Fruit fly (Drosophila melanogaster) whole organism, embryonic: ENCODE results near the gene Dcps.

Source experiments
- C15 ChIP-seq: fragments of 200-800 bp; sonication (Bioruptor generic); IDR thresholded peaks from 3 replicates; pipeline ENCODE4 v1.3.6; 2022; ENCODE audit warnings: missing biosample characterization, missing genetic modification characterization
- CG10209 ChIP-seq: fragments of 200-800 bp; sonication (Bioruptor generic); optimal IDR thresholded peaks from 3 replicates; lab custom pipeline; 2017; ENCODE audit warnings: missing biosample characterization, mild to moderate bottlenecking, missing genetic modification characterization, missing genetic modification reagents
- CG10543 ChIP-seq: fragments of 200-800 bp; sonication (Bioruptor generic); optimal IDR thresholded peaks from 3 replicates; lab custom pipeline; 2017; ENCODE audit warnings: missing biosample characterization, mild to moderate bottlenecking, missing genetic modification characterization, moderate library complexity
- CG12659 ChIP-seq: fragments of 200-800 bp; sonication (Bioruptor generic); optimal IDR thresholded peaks from 3 replicates; lab custom pipeline; 2017; ENCODE audit warnings: mild to moderate bottlenecking, missing biosample characterization, missing genetic modification reagents, missing genetic modification characterization
- CG12744 ChIP-seq: fragments of 200-800 bp; sonication (Bioruptor generic); optimal IDR thresholded peaks from 2 replicates; lab custom pipeline; 2016; ENCODE audit warnings: missing biosample characterization, missing genetic modification characterization
- CG13296 ChIP-seq: fragments of 200-800 bp; sonication (Bioruptor generic); optimal IDR thresholded peaks from 3 replicates; lab custom pipeline; 2018; ENCODE audit warnings: missing biosample characterization, mild to moderate bottlenecking, missing genetic modification characterization
- CG14014 ChIP-seq: fragments of 200-800 bp; sonication (Bioruptor generic); IDR thresholded peaks from 2 replicates; pipeline ENCODE4 v1.3.6; 2022; ENCODE audit warnings: missing biosample characterization, missing genetic modification characterization
- CG15269 ChIP-seq: fragments of 200-800 bp; sonication (Bioruptor generic); optimal IDR thresholded peaks from 2 replicates; lab custom pipeline; 2018; ENCODE audit warnings: missing biosample characterization, mild to moderate bottlenecking, missing genetic modification characterization, moderate library complexity
- CG1529 ChIP-seq: fragments of 200-800 bp; sonication (Bioruptor generic); optimal IDR thresholded peaks from 3 replicates; lab custom pipeline; 2018; ENCODE audit warnings: missing biosample characterization, missing genetic modification characterization
- CG15601 ChIP-seq: fragments of 200-800 bp; sonication (Bioruptor generic); optimal IDR thresholded peaks from 3 replicates; lab custom pipeline; 2019; ENCODE audit warnings: missing biosample characterization, mild to moderate bottlenecking, missing genetic modification characterization, moderate library complexity
- CG17359 ChIP-seq: fragments of 200-800 bp; sonication (Bioruptor generic); optimal IDR thresholded peaks from 3 replicates; lab custom pipeline; 2018; ENCODE audit warnings: missing biosample characterization, mild to moderate bottlenecking, missing genetic modification characterization, moderate library complexity
- CG17385 ChIP-seq: fragments of 200-800 bp; sonication (Bioruptor generic); optimal IDR thresholded peaks from 3 replicates; lab custom pipeline; 2018; ENCODE audit warnings: missing biosample characterization, mild to moderate bottlenecking, missing genetic modification characterization
- CG1832 ChIP-seq: fragments of 200-800 bp; sonication (Bioruptor generic); optimal IDR thresholded peaks from 2 replicates; lab custom pipeline; 2017; ENCODE audit warnings: missing biosample characterization, mild to moderate bottlenecking, missing genetic modification characterization, inconsistent platforms
- CG2120 ChIP-seq: fragments of 200-800 bp; sonication (Bioruptor generic); optimal IDR thresholded peaks from 3 replicates; lab custom pipeline; 2016; ENCODE audit warnings: missing biosample characterization, missing genetic modification characterization
- CG2875 ChIP-seq: fragments of 200-800 bp; sonication (Bioruptor generic); optimal IDR thresholded peaks from 2 replicates; lab custom pipeline; 2017; ENCODE audit warnings: missing biosample characterization, mild to moderate bottlenecking, missing genetic modification characterization, missing genetic modification reagents
- CG3407 ChIP-seq: fragments of 200-800 bp; sonication (Bioruptor generic); optimal IDR thresholded peaks from 2 replicates; lab custom pipeline; 2018; ENCODE audit warnings: missing biosample characterization, mild to moderate bottlenecking, missing genetic modification characterization
- CG4328 ChIP-seq: fragments of 200-800 bp; sonication (Bioruptor generic); optimal IDR thresholded peaks from 3 replicates; lab custom pipeline; 2017; ENCODE audit warnings: missing biosample characterization, missing genetic modification reagents, missing genetic modification characterization
- CG43689 ChIP-seq: fragments of 200-800 bp; sonication (Bioruptor generic); IDR thresholded peaks from 2 replicates; pipeline ENCODE4 v1.3.6; 2022; ENCODE audit warnings: missing biosample characterization, missing genetic modification characterization
- CG6175 ChIP-seq: fragments of 200-800 bp; sonication (Bioruptor generic); IDR thresholded peaks from 3 replicates; pipeline ENCODE4 v1.3.6; 2022; ENCODE audit warnings: missing biosample characterization, missing genetic modification characterization
- CG6254 ChIP-seq: fragments of 200-800 bp; sonication (Bioruptor generic); optimal IDR thresholded peaks from 3 replicates; lab custom pipeline; 2017; ENCODE audit warnings: mild to moderate bottlenecking, missing biosample characterization, missing genetic modification reagents, missing genetic modification characterization
- CG6765 ChIP-seq: fragments of 200-800 bp; sonication (Bioruptor generic); optimal IDR thresholded peaks from 3 replicates; lab custom pipeline; 2017; ENCODE audit warnings: missing biosample characterization, mild to moderate bottlenecking, missing genetic modification characterization
- CG6813 ChIP-seq: fragments of 200-800 bp; sonication (Bioruptor generic); optimal IDR thresholded peaks from 2 replicates; lab custom pipeline; 2017; ENCODE audit warnings: missing biosample characterization, missing genetic modification characterization, mild to moderate bottlenecking, moderate library complexity, missing genetic modification reagents
- CG7839 ChIP-seq: fragments of 200-800 bp; sonication (Bioruptor generic); optimal IDR thresholded peaks from 3 replicates; lab custom pipeline; 2018; ENCODE audit warnings: missing biosample characterization, mild to moderate bottlenecking, missing genetic modification characterization, moderate library complexity
- D ChIP-seq, 2 experiments: fragments of 200-800 bp in 1 of 2; fragments of >200 bp in 1 of 2; sonication (Bioruptor generic) in 1 of 2; optimal IDR thresholded peaks; 2 replicates in 1 of 2; 3 replicates in 1 of 2; lab custom pipeline; 2017; ENCODE audit warnings: mild to moderate bottlenecking in 1 of 2, missing biosample characterization in 1 of 2, missing genetic modification characterization in 1 of 2, missing genetic modification reagents in 1 of 2
- Deaf1 ChIP-seq: fragments of 200-800 bp; optimal IDR thresholded peaks from 3 replicates; lab custom pipeline; 2019; ENCODE audit warnings: missing biosample characterization, mild to moderate bottlenecking, missing genetic modification characterization, moderate library complexity
- Dek ChIP-seq: fragments of 200-800 bp; sonication (Bioruptor generic); optimal IDR thresholded peaks from 3 replicates; lab custom pipeline; 2019; ENCODE audit warnings: missing biosample characterization, mild to moderate bottlenecking, missing genetic modification characterization, moderate library complexity
- Fer3 ChIP-seq: fragments of 200-800 bp; sonication (Bioruptor generic); optimal IDR thresholded peaks from 2 replicates; lab custom pipeline; 2018; ENCODE audit warnings: missing biosample characterization, mild to moderate bottlenecking, missing genetic modification characterization, moderate library complexity
- HLH4C ChIP-seq: fragments of 200-800 bp; sonication (Bioruptor generic); IDR thresholded peaks from 3 replicates; pipeline ENCODE4 v1.3.6; 2022; ENCODE audit warnings: missing biosample characterization, missing genetic modification characterization; ENCODE audit not compliant: partially characterized antibody
- Kr ChIP-seq: fragments of 200-800 bp; sonication (Bioruptor generic); optimal IDR thresholded peaks from 2 replicates; lab custom pipeline; 2017; ENCODE audit warnings: missing biosample characterization, mild to moderate bottlenecking, missing genetic modification characterization
- Meics ChIP-seq: fragments of 200-800 bp; sonication (Bioruptor generic); optimal IDR thresholded peaks from 2 replicates; lab custom pipeline; 2017; ENCODE audit warnings: missing biosample characterization, mild to moderate bottlenecking, missing genetic modification characterization
- Rfx ChIP-seq: fragments of 200-800 bp; sonication (Bioruptor generic); IDR thresholded peaks from 2 replicates; pipeline ENCODE4 v1.3.6; 2022; ENCODE audit warnings: missing biosample characterization, missing genetic modification characterization
- Sox102F ChIP-seq: fragments of 200-800 bp; sonication (Bioruptor generic); optimal IDR thresholded peaks from 2 replicates; lab custom pipeline; 2018; ENCODE audit warnings: missing biosample characterization, mild to moderate bottlenecking, missing genetic modification characterization, moderate library complexity
- Trl ChIP-seq, 3 experiments: fragments of >200 bp in 2 of 3; fragments of 200-800 bp in 1 of 3; sonication (Bioruptor generic) in 1 of 3; optimal IDR thresholded peaks; 2 replicates in 1 of 3; 3 replicates in 2 of 3; lab custom pipeline; 2016 to 2017; ENCODE audit warnings: missing biosample characterization in 1 of 3, missing genetic modification characterization in 1 of 3
- YL-1 ChIP-seq: fragments of 200-800 bp; sonication (Bioruptor generic); optimal IDR thresholded peaks from 3 replicates; lab custom pipeline; 2017; ENCODE audit warnings: missing biosample characterization, mild to moderate bottlenecking, missing genetic modification characterization
- bbx ChIP-seq: fragments of 200-800 bp; sonication (Bioruptor generic); IDR thresholded peaks from 2 replicates; pipeline ENCODE4 v1.3.6; 2022; ENCODE audit warnings: missing biosample characterization, missing genetic modification characterization; ENCODE audit not compliant: partially characterized antibody
- bigmax ChIP-seq: fragments of 200-800 bp; sonication (Bioruptor generic); optimal IDR thresholded peaks from 2 replicates; lab custom pipeline; 2018; ENCODE audit warnings: missing biosample characterization, mild to moderate bottlenecking, missing genetic modification characterization
- cas ChIP-seq: fragments of 200-800 bp; sonication (Bioruptor generic); IDR thresholded peaks from 2 replicates; pipeline ENCODE4 v1.3.6; 2022; ENCODE audit warnings: missing biosample characterization, missing genetic modification characterization
- croc ChIP-seq: fragments of 200-800 bp; sonication (Bioruptor generic); conservative IDR thresholded peaks from 3 replicates; pipeline ENCODE4 v1.3.6; 2022; ENCODE audit warnings: missing biosample characterization, missing genetic modification characterization
- esg ChIP-seq: fragments of 200-800 bp; sonication (Bioruptor generic); conservative IDR thresholded peaks from 2 replicates; pipeline ENCODE4 v1.3.6; 2022; ENCODE audit warnings: missing biosample characterization, missing genetic modification characterization
- fru ChIP-seq: fragments of >200 bp; optimal IDR thresholded peaks from 2 replicates; lab custom pipeline; 2017
- gsb-n ChIP-seq: fragments of 200-800 bp; sonication (Bioruptor generic); optimal IDR thresholded peaks from 3 replicates; lab custom pipeline; 2018; ENCODE audit warnings: missing biosample characterization, mild to moderate bottlenecking, missing genetic modification characterization
- inv ChIP-seq: fragments of 200-800 bp; sonication (Bioruptor generic); IDR thresholded peaks from 2 replicates; pipeline ENCODE4 v1.3.6; 2022; ENCODE audit warnings: missing biosample characterization, missing genetic modification characterization; ENCODE audit not compliant: partially characterized antibody
- lab ChIP-seq: fragments of 200-800 bp; sonication (Bioruptor generic); optimal IDR thresholded peaks from 3 replicates; lab custom pipeline; 2017; ENCODE audit warnings: missing biosample characterization, missing genetic modification characterization, mild to moderate bottlenecking, moderate library complexity, missing genetic modification reagents
- lmd ChIP-seq: fragments of 200-800 bp; sonication (Bioruptor generic); IDR thresholded peaks from 2 replicates; pipeline ENCODE4 v1.3.6; 2022; ENCODE audit warnings: missing biosample characterization, missing genetic modification characterization
- pzg ChIP-seq: fragments of 200-800 bp; sonication (Bioruptor generic); optimal IDR thresholded peaks from 3 replicates; lab custom pipeline; 2018; ENCODE audit warnings: missing biosample characterization, mild to moderate bottlenecking, missing genetic modification characterization, moderate library complexity
- scrt ChIP-seq: fragments of 200-800 bp; sonication (Bioruptor generic); optimal IDR thresholded peaks from 2 replicates; lab custom pipeline; 2018; ENCODE audit warnings: missing biosample characterization, mild to moderate bottlenecking, missing genetic modification characterization, moderate library complexity
- tap ChIP-seq: fragments of 200-800 bp; optimal IDR thresholded peaks from 3 replicates; lab custom pipeline; 2019; ENCODE audit warnings: missing biosample characterization, mild to moderate bottlenecking, missing genetic modification characterization, moderate library complexity
- tgo ChIP-seq: fragments of 200-800 bp; sonication (Bioruptor generic); IDR thresholded peaks from 3 replicates; pipeline ENCODE4 v1.3.6; 2022; ENCODE audit warnings: missing biosample characterization, missing genetic modification characterization
- vvl ChIP-seq: fragments of 200-800 bp; sonication (Bioruptor generic); IDR thresholded peaks from 2 replicates; pipeline ENCODE4 v1.3.6; 2022; ENCODE audit warnings: missing biosample characterization, missing genetic modification characterization

Dcps gene

dm6 chr3R:5746646-5747045 lies 7.9 kb downstream of the Dcps start:
- TF ChIP-seq CG7839 (tag; lab: Kevin White, UChicago) (no peak), inv (GFP tag; lab: Robert Waterston, UW) (no peak), Dek (tag; lab: Kevin White, UChicago) (peak; percentile 42), CG12744 (GFP tag; lab: Kevin White, UChicago) (peak; percentile 7), lab (GFP tag; lab: Kevin White, UChicago) (peak; percentile 84), lmd (GFP tag; lab: Robert Waterston, UW) (no peak), tap (no peak), CG3407 (GFP tag; lab: Kevin White, UChicago) (peak; percentile 21), CG6813 (GFP tag; lab: Kevin White, UChicago) (peak; percentile 81), CG2875 (GFP tag; lab: Kevin White, UChicago) (peak; percentile 36), Rfx (GFP tag; lab: Robert Waterston, UW) (peak; percentile 20; the same call in 1 of the 2 replicates), CG2120 (GFP tag; lab: Kevin White, UChicago) (peak; percentile 37), bigmax (GFP tag; lab: Kevin White, UChicago) (no peak), vvl (GFP tag; lab: Robert Waterston, UW) (no peak), Deaf1 (tag; lab: Kevin White, UChicago) (no peak), C15 (no peak), CG6765 (GFP tag; lab: Kevin White, UChicago) (peak; percentile 64), HLH4C (GFP tag; lab: Robert Waterston, UW) (no peak), CG17385 (GFP tag; lab: Kevin White, UChicago) (peak; percentile 10), CG15269 (tag; lab: Kevin White, UChicago) (no peak), CG43689 (GFP tag; lab: Robert Waterston, UW) (no peak), CG6175 (GFP tag; lab: Robert Waterston, UW) (no peak), Fer3 (tag; lab: Kevin White, UChicago) (peak; percentile 42), Trl (optimal IDR thresholded peaks at IDR 0.05; lab: Kevin White, UChicago) (no peak), Trl (GFP tag; optimal IDR thresholded peaks at IDR 0.05; lab: Kevin White, UChicago) (no peak), CG4328 (peak; percentile 44), gsb-n (tag; lab: Kevin White, UChicago) (no peak), CG15601 (tag; lab: Kevin White, UChicago) (peak; percentile 53), tgo (GFP tag; lab: Robert Waterston, UW) (no peak), fru (no peak), CG14014 (GFP tag; lab: Robert Waterston, UW) (no peak; the same call in 1 of the 2 replicates), CG17359 (peak; percentile 36), esg (no peak), CG10543 (GFP tag; lab: Kevin White, UChicago) (peak; percentile 71), Kr (GFP tag; lab: Kevin White, UChicago) (no peak), cas (GFP tag; lab: Robert Waterston, UW) (no peak), CG1529 (GFP tag; lab: Kevin White, UChicago) (peak; percentile 25), CG12659 (GFP tag; lab: Kevin White, UChicago) (peak; percentile 38), D (optimal IDR thresholded peaks at IDR 0.05; lab: Kevin White, UChicago) (no peak), D (GFP tag; optimal IDR thresholded peaks at IDR 0.05; lab: Kevin White, UChicago) (no peak), Meics (GFP tag; lab: Kevin White, UChicago) (peak; percentile 56), croc (no peak), CG6254 (peak; percentile 32), bbx (GFP tag; lab: Robert Waterston, UW) (no peak), pzg (no peak), Sox102F (GFP tag; lab: Kevin White, UChicago) (no peak), YL-1 (GFP tag; lab: Kevin White, UChicago) (peak; percentile 29), CG13296 (GFP tag; lab: Kevin White, UChicago) (peak; percentile 66), scrt (GFP tag; lab: Kevin White, UChicago) (peak; percentile 53), CG1832 (GFP tag; lab: Kevin White, UChicago) (no peak), CG10209 (GFP tag; lab: Kevin White, UChicago) (peak; percentile 50)
